Worm (Caenorhabditis elegans) whole organism, L1 larva: Measurements from ENCODE around the gene srx-33.

Experiments used
- C16A3.4 ChIP-seq: fragments of 150-350 bp; optimal IDR thresholded peaks from 2 replicates; lab custom pipeline; 2014; ENCODE audit warnings: missing biosample characterization, missing genetic modification characterization
- F16B12.6 ChIP-seq: fragments of 150-350 bp; optimal IDR thresholded peaks from 2 replicates; lab custom pipeline; 2014; ENCODE audit warnings: missing biosample characterization, missing genetic modification characterization
- Y116A8C.19 ChIP-seq: sonication (generic microtip); optimal IDR thresholded peaks from 2 replicates; lab custom pipeline; 2016; ENCODE audit warnings: missing compliant biosample characterization, missing genetic modification characterization, borderline replicate concordance
- aha-1 ChIP-seq: fragments of 150-350 bp; optimal IDR thresholded peaks from 2 replicates; lab custom pipeline; 2014; ENCODE audit warnings: missing biosample characterization, missing genetic modification characterization
- blmp-1 ChIP-seq: fragments of 150-350 bp; optimal IDR thresholded peaks from 2 replicates; lab custom pipeline; 2014; ENCODE audit warnings: missing biosample characterization, missing genetic modification characterization
- ceh-63 ChIP-seq: fragments of 200-800 bp; sonication (Bioruptor generic); optimal IDR thresholded peaks from 2 replicates; lab custom pipeline; 2018; ENCODE audit warnings: mild to moderate bottlenecking, missing genetic modification characterization, missing compliant biosample characterization
- ceh-8 ChIP-seq: fragments of 200-800 bp; sonication (Bioruptor generic); optimal IDR thresholded peaks from 2 replicates; lab custom pipeline; 2018; ENCODE audit warnings: mild to moderate bottlenecking, missing genetic modification characterization, moderate library complexity, missing compliant biosample characterization
- ceh-90 ChIP-seq: sonication (generic microtip); optimal IDR thresholded peaks from 2 replicates; lab custom pipeline; 2016; ENCODE audit warnings: missing genetic modification characterization, missing compliant biosample characterization
- ces-1 ChIP-seq: fragments of 150-350 bp; optimal IDR thresholded peaks from 2 replicates; lab custom pipeline; 2014; ENCODE audit warnings: missing biosample characterization, missing genetic modification reagents, missing genetic modification characterization
- efl-1 ChIP-seq, 4 experiments: fragments of 150-350 bp; optimal IDR thresholded peaks in 3 of 4; peaks in 1 of 4; 1 replicate in 1 of 4; 2 replicates in 3 of 4; lab custom pipeline; 2014; ENCODE audit warnings: missing biosample characterization in 2 of 4, missing genetic modification characterization in 2 of 4, missing genetic modification reagents in 2 of 4
- efl-3 ChIP-seq: fragments of 200-800 bp; sonication (Bioruptor generic); optimal IDR thresholded peaks from 2 replicates; lab custom pipeline; 2018; ENCODE audit warnings: mild to moderate bottlenecking, missing genetic modification characterization, missing compliant biosample characterization
- egl-27 ChIP-seq, 2 experiments: fragments of 150-350 bp in 1 of 2; sonication (generic microtip); optimal IDR thresholded peaks; 3 replicates each; lab custom pipeline; 2017 to 2018; ENCODE audit warnings: missing biosample characterization in 2 of 2, missing genetic modification characterization in 2 of 2, missing genetic modification reagents in 2 of 2
- elt-3 ChIP-seq, 6 experiments: fragments of 150-350 bp in 1 of 6; sonication (generic microtip); optimal IDR thresholded peaks; 2 replicates each; lab custom pipeline; 2017 to 2018; ENCODE audit warnings: missing biosample characterization in 6 of 6, missing genetic modification characterization in 6 of 6, inconsistent platforms in 1 of 6
- fos-1 ChIP-seq: fragments of 150-350 bp; optimal IDR thresholded peaks from 2 replicates; lab custom pipeline; 2014; ENCODE audit warnings: missing biosample characterization, missing genetic modification characterization
- irx-1 ChIP-seq: sonication (generic microtip); optimal IDR thresholded peaks from 2 replicates; lab custom pipeline; 2016; ENCODE audit warnings: missing genetic modification characterization, missing compliant biosample characterization
- lin-14 ChIP-seq: fragments of 200-800 bp; sonication (Bioruptor generic); optimal IDR thresholded peaks from 2 replicates; lab custom pipeline; 2018; ENCODE audit warnings: mild to moderate bottlenecking, missing genetic modification characterization, moderate library complexity, missing compliant biosample characterization
- lin-15B ChIP-seq: fragments of 150-350 bp; sonication (generic microtip); optimal IDR thresholded peaks from 3 replicates; lab custom pipeline; 2014; ENCODE audit warnings: missing biosample characterization, missing genetic modification characterization
- lsy-2 ChIP-seq, 2 experiments: fragments of 150-350 bp; optimal IDR thresholded peaks; 2 replicates each; lab custom pipeline; 2014; ENCODE audit warnings: missing biosample characterization in 2 of 2, missing genetic modification characterization in 2 of 2
- mdl-1 ChIP-seq, 2 experiments: fragments of 150-350 bp; optimal IDR thresholded peaks; 2 replicates each; lab custom pipeline; 2014 to 2017; ENCODE audit warnings: missing biosample characterization in 2 of 2, missing genetic modification characterization in 2 of 2, inconsistent platforms in 1 of 2
- mef-2 ChIP-seq: fragments of 150-350 bp; optimal IDR thresholded peaks from 2 replicates; lab custom pipeline; 2014; ENCODE audit warnings: missing biosample characterization, missing genetic modification characterization
- mep-1 ChIP-seq: fragments of 150-350 bp; optimal IDR thresholded peaks from 2 replicates; lab custom pipeline; 2014; ENCODE audit warnings: missing biosample characterization, missing genetic modification characterization
- nhr-19 ChIP-seq: fragments of 200-800 bp; sonication (Bioruptor generic); conservative IDR thresholded peaks from 2 replicates; pipeline ENCODE4 v1.3.6; 2022; ENCODE audit warnings: missing genetic modification characterization, missing compliant biosample characterization
- nhr-20 ChIP-seq: sonication (generic microtip); optimal IDR thresholded peaks from 2 replicates; lab custom pipeline; 2016; ENCODE audit warnings: mild to moderate bottlenecking, missing genetic modification characterization, missing compliant biosample characterization
- nhr-237 ChIP-seq: fragments of 150-350 bp; optimal IDR thresholded peaks from 2 replicates; lab custom pipeline; 2014; ENCODE audit warnings: missing biosample characterization, missing genetic modification characterization
- nhr-47 ChIP-seq: sonication (generic microtip); optimal IDR thresholded peaks from 2 replicates; lab custom pipeline; 2016; ENCODE audit warnings: mild to moderate bottlenecking, missing genetic modification characterization, moderate library complexity, missing compliant biosample characterization
- nhr-71 ChIP-seq: sonication (generic microtip); optimal IDR thresholded peaks from 2 replicates; lab custom pipeline; 2016; ENCODE audit warnings: mild to moderate bottlenecking, missing genetic modification characterization, moderate library complexity, missing compliant biosample characterization
- nhr-85 ChIP-seq: sonication (generic microtip); peaks from one replicate; lab custom pipeline; 2016; ENCODE audit warnings: missing genetic modification characterization, inconsistent platforms, missing compliant biosample characterization
- pag-3 ChIP-seq: sonication (generic microtip); optimal IDR thresholded peaks from 2 replicates; lab custom pipeline; 2017; ENCODE audit warnings: missing genetic modification characterization, mild to moderate bottlenecking, missing compliant biosample characterization, antibody characterized with exemption, borderline replicate concordance; ENCODE audit not compliant: insufficient read depth
- skn-1 ChIP-seq: fragments of 150-350 bp; optimal IDR thresholded peaks from 2 replicates; lab custom pipeline; 2014; ENCODE audit warnings: missing biosample characterization, missing genetic modification characterization
- snpc-4 ChIP-seq: fragments of 150-350 bp; optimal IDR thresholded peaks from 2 replicates; lab custom pipeline; 2014; ENCODE audit warnings: missing biosample characterization, missing genetic modification characterization
- sox-4 ChIP-seq: sonication (generic microtip); optimal IDR thresholded peaks from 2 replicates; lab custom pipeline; 2016; ENCODE audit warnings: missing genetic modification characterization, missing compliant biosample characterization
- swsn-7 ChIP-seq: sonication (generic microtip); optimal IDR thresholded peaks from 2 replicates; lab custom pipeline; 2016; ENCODE audit warnings: missing genetic modification characterization, missing compliant biosample characterization
- tbx-2 ChIP-seq: sonication (generic microtip); optimal IDR thresholded peaks from 2 replicates; lab custom pipeline; 2016; ENCODE audit warnings: missing genetic modification characterization, missing compliant biosample characterization
- unc-98 ChIP-seq: fragments of 200-800 bp; sonication (Bioruptor generic); IDR thresholded peaks from 2 replicates; pipeline ENCODE4 v1.3.6; 2022; ENCODE audit warnings: missing genetic modification characterization, missing compliant biosample characterization
- xbp-1 ChIP-seq: sonication (generic microtip); optimal IDR thresholded peaks from 2 replicates; lab custom pipeline; 2016; ENCODE audit warnings: missing genetic modification characterization, missing compliant biosample characterization
- ztf-4 ChIP-seq: fragments of 150-350 bp; optimal IDR thresholded peaks from 2 replicates; lab custom pipeline; 2014; ENCODE audit warnings: missing biosample characterization, missing genetic modification characterization

The srx-33 gene

DNA sequence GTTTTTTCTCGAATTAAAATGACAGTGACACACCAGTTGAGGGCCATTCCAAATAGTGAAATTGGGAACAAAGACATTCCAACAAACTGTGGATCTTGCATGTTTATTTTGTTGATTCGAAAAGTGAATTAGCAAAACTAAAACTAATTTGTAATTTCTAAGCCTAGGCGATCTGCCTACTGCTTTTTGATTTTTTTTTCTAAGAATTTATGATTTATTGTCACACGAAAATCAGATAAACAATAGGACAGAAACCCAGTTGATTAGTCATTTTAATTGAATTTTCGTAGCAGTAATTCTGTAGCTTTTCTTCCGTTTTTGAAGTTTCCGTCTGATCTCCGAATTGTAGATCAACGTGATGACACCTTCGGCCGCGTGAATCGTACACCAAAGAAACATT lies at the start of gene srx-33:
TSS of gene srx-33 (minus strand) at position 101 of the 400 bp plus-strand sequence.
- TF ChIP-seq efl-3 (GFP tag; lab: Kevin White, UChicago) (no peak), blmp-1 (no peak), ceh-8 (no peak), snpc-4 (no peak), F16B12.6 (tag; lab: Kevin White, UChicago) (no peak), mef-2 (no peak), pag-3 (tag; lab: Kevin White, UChicago) (no peak), efl-1 (optimal IDR thresholded peaks at IDR 0.05; lab: Kevin White, UChicago) (no peak), efl-1 (GFP tag; optimal IDR thresholded peaks at IDR 0.05 in 1 of 2; lab: Kevin White, UChicago) (no peak), mdl-1 (tag; optimal IDR thresholded peaks at IDR 0.05; lab: Kevin White, UChicago) (no peak), C16A3.4 (no peak), lin-15B (no peak), ceh-90 (tag; lab: Kevin White, UChicago) (no peak), Y116A8C.19 (tag; lab: Kevin White, UChicago) (no peak)

DNA sequence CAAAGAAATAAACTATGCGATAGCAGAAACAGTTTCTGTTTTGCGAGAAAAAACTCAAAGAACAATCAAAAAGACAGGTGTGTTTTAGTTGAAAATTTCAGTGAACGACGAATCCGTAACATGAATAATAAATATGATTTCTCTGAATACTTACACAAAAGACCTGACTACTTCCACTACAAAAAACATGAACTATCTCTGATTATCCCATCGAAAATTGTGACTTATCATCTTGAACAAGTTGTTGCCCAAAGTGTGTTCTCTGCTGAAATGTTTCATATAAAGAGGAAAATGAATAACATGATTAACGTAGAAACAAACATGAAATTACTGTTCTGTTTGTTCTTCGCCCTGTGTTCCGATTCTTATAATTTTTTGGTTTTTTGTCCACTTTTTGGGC lies 48.0 kb upstream of the srx-33 start, which contains the start of gene ugt-36:
TSS of gene ugt-36 (plus strand) at position 301 of the 400 bp plus-strand sequence.
- TF ChIP-seq egl-27 (tag; optimal IDR thresholded peaks at IDR 0.05; lab: Kevin White, UChicago), result no peak
- TF ChIP-seq tbx-2 (tag; lab: Kevin White, UChicago), result no peak
- TF ChIP-seq nhr-47, result no peak
- no peak for TF ChIP-seq unc-98 (GFP tag; lab: Robert Waterston, UW)
- TF ChIP-seq lin-15B, result no peak
- no peak for TF ChIP-seq mep-1 (tag; lab: Kevin White, UChicago)

DNA sequence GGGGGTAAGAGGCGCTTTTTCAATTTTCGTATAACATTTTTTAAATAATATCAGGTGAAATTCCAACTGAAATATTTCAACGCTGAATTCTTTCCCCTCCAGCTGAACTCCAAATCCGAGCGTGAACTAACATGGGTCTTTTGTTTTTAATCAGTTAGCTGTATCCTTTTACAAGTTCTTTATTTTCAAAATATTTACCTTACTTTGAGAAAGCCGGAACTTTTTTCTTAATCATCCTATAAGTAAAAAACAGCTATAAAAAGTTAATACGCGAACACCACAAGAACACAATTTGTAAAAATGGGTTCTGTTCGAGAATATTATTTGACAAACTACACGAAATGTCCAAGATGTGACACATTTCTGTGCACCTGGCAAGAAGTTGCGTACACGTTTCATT lies 45.5 kb upstream of the srx-33 start, which contains the start of gene srh-83:
TSS of gene srh-83 (plus strand) at position 301 of the 400 bp plus-strand sequence.
- TF ChIP-seq ces-1 (no peak), lsy-2 (tag; optimal IDR thresholded peaks at IDR 0.05; lab: Kevin White, UChicago) (no peak), ztf-4 (tag; lab: Kevin White, UChicago) (no peak), fos-1 (no peak), ceh-63 (GFP tag; lab: Kevin White, UChicago) (no peak), swsn-7 (tag; lab: Kevin White, UChicago) (no peak), nhr-237 (no peak), mdl-1 (tag; optimal IDR thresholded peaks at IDR 0.05; lab: Kevin White, UChicago) (no peak), Y116A8C.19 (tag; lab: Kevin White, UChicago) (no peak), irx-1 (tag; lab: Kevin White, UChicago) (no peak), C16A3.4 (no peak), sox-4 (no peak), F16B12.6 (tag; lab: Kevin White, UChicago) (no peak), xbp-1 (tag; lab: Kevin White, UChicago) (no peak), skn-1 (tag; lab: Kevin White, UChicago) (no peak)

DNA sequence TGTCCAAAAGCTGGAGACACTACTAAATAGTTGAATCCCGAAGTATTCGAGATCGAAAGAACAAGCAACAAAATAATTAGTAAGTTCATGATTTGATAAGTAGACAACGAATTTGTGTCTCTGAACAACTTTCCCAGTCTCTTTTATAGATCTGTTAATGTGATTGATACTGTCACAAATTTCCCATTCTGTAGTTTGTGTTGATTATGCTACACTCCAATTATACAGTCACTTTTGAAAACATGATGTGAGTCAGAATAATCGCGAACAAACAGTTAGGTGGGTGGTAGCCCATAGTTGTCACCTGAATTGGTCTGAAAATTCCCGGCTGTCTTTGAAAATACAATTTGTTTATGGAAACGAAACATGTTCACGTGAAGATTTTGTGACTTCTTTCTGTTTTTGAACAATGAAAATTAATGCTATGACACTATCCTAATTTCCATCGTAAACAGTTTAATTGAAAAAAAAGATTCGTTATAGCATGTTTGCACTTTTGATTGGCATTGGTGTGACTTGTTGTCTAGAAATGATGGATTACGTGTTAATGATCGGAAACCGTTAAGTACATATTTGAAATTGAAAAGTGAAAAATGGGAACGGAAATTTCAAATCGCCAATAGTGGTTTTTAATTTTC lies 44.9 kb upstream of the srx-33 start, which contains the start of gene ugt-41:
TSS of gene ugt-41 (minus strand) at position 119 of the 638 bp plus-strand sequence.
- peak; percentile 4 for TF ChIP-seq nhr-71
- no peak for TF ChIP-seq ces-1
- TF ChIP-seq lin-14, result peak; percentile 22
- peak in 1 of 6 experiments; percentile 4 for TF ChIP-seq elt-3 (tag; optimal IDR thresholded peaks at IDR 0.05; lab: Kevin White, UChicago)
- 0 out of 2 replicates have a peak, but pooled peaks have one; percentile 4 for TF ChIP-seq nhr-19
- TF ChIP-seq xbp-1 (tag; lab: Kevin White, UChicago), result no peak
- TF ChIP-seq nhr-85 (tag; lab: Kevin White, UChicago), result peak; percentile 52
- no peak for TF ChIP-seq aha-1 (tag; lab: Kevin White, UChicago)
- peak; percentile 39 for TF ChIP-seq nhr-20 (tag; lab: Kevin White, UChicago)
